Worm (Caenorhabditis elegans): ENCODE results near the gene fbxa-2.
A peak's percentile ranks its signal among the peaks of the same experiment; 100 is the strongest.
"Not testable (repeated sequence)": the region's sequence is repeated elsewhere in the genome, so short reads cannot be mapped to it uniquely, and the experiment has no call there.

Gene fbxa-2

ce11 chrV:16275347-16275746, 5.9 kb upstream of the fbxa-2 start, which contains the start of gene pacl-1:
Gene pacl-1, minus strand, starts transcription at chrV:16275447.
- TF ChIP-seq ceh-58 (GFP tag; IDR thresholded peaks at IDR 0.05) (no peak), ztf-6 (GFP tag; IDR thresholded peaks at IDR 0.05) (no peak), F55B11.4 (tag; optimal IDR thresholded peaks at IDR 0.05; ENCODE audit: borderline replicate concordance, insufficient read depth) (no peak), zfh-2 (GFP tag; conservative IDR thresholded peaks at IDR 0.05) (no peak)

ce11 chrV:16273364-16273763, 3.9 kb upstream of the fbxa-2 start:
- not testable (repeated sequence) for TF ChIP-seq snpc-4 (GFP tag; optimal IDR thresholded peaks at IDR 0.05)
- peak in 1 of 4 experiments; percentile 62 for TF ChIP-seq snpc-4 (tag; optimal IDR thresholded peaks at IDR 0.05)
- TF ChIP-seq attf-6 (GFP tag; IDR thresholded peaks at IDR 0.05): 0 out of 2 replicates have a peak, but pooled peaks have one; percentile 58
- peak; percentile 6; the same call in 1 of the 2 replicates for TF ChIP-seq pbrm-1 (GFP tag; IDR thresholded peaks at IDR 0.05)

- TF ChIP-seq ztf-6 (GFP tag; IDR thresholded peaks at IDR 0.05) (no peak), ztf-28 (GFP tag; IDR thresholded peaks at IDR 0.05) (no peak), snpc-1.3 (tag; optimal IDR thresholded peaks at IDR 0.05; ENCODE audit: insufficient read depth) (no peak), K11D2.4 (GFP tag; IDR thresholded peaks at IDR 0.05) (no peak), Y53F4B.3 (GFP tag; IDR thresholded peaks at IDR 0.05) (no peak), rcor-1 (GFP tag; IDR thresholded peaks at IDR 0.05) (no peak)
These were observed 1.7 kb upstream of the fbxa-2 start, which contains the start of gene T13F3.6 for ce11 chrV:16271121-16271520. Gene T13F3.6, minus strand, starts transcription at chrV:16271221.

ce11 chrV:16266514-16266913, 2.9 kb downstream of the fbxa-2 start, which contains the start of gene T13F3.4:
Gene T13F3.4, minus strand, starts transcription at chrV:16266614.
- TF ChIP-seq dpl-1 (GFP tag; optimal IDR thresholded peaks at IDR 0.05) (no peak), nhr-80 (tag; optimal IDR thresholded peaks at IDR 0.05) (no peak), snpc-1.1 (tag; optimal IDR thresholded peaks at IDR 0.05; ENCODE audit: insufficient read depth) (no peak), T26A5.8 (tag; optimal IDR thresholded peaks at IDR 0.05) (no peak)

- TF ChIP-seq F55B11.4 (tag; optimal IDR thresholded peaks at IDR 0.05; ENCODE audit: borderline replicate concordance, insufficient read depth): no peak
- TF ChIP-seq ceh-27 (GFP tag; optimal IDR thresholded peaks at IDR 0.05): no peak
- no peak for TF ChIP-seq lin-54 (GFP tag; optimal IDR thresholded peaks at IDR 0.05)
- no peak for TF ChIP-seq fkh-3 (tag; optimal IDR thresholded peaks at IDR 0.05)
- no peak for TF ChIP-seq attf-3 (GFP tag; conservative IDR thresholded peaks at IDR 0.05)
- TF ChIP-seq ztf-22 (GFP tag; optimal IDR thresholded peaks at IDR 0.05): no peak
- no peak for TF ChIP-seq snpc-1.1 (tag; optimal IDR thresholded peaks at IDR 0.05; ENCODE audit: insufficient read depth)
These were observed 9.8 kb downstream of the fbxa-2 start, which contains the start of gene nhr-127 for ce11 chrV:16259684-16260083. Gene nhr-127, plus strand, starts transcription at chrV:16259984.

ce11 chrV:16258142-16258541, 11.3 kb downstream of the fbxa-2 start, which contains the start of gene nhr-218:
Gene nhr-218, plus strand, starts transcription at chrV:16258442.
- TF ChIP-seq hrde-1 (tag; optimal IDR thresholded peaks at IDR 0.05; ENCODE audit: borderline replicate concordance) (no peak), T07F8.4 (tag; optimal IDR thresholded peaks at IDR 0.05) (no peak), nhr-90 (tag; optimal IDR thresholded peaks at IDR 0.05) (no peak), lsl-1 (GFP tag; optimal IDR thresholded peaks at IDR 0.05) (no peak), hmg-20 (GFP tag; IDR thresholded peaks at IDR 0.05) (no peak), ceh-100 (GFP tag; IDR thresholded peaks at IDR 0.05) (no peak), B0261.1 (tag; optimal IDR thresholded peaks at IDR 0.05) (no peak), somi-1 (GFP tag; optimal IDR thresholded peaks at IDR 0.05) (no peak), unc-130 (GFP tag; optimal IDR thresholded peaks at IDR 0.05) (no peak), F22D6.2 (tag; optimal IDR thresholded peaks at IDR 0.05) (no peak), lag-1 (GFP tag; IDR thresholded peaks at IDR 0.05) (no peak), egl-44 (GFP tag; IDR thresholded peaks at IDR 0.05) (no peak), ztf-25 (GFP tag; IDR thresholded peaks at IDR 0.05) (no peak)
